Worm (Caenorhabditis elegans): ENCODE measurements around the gene srt-16.

Gene srt-16

DNA sequence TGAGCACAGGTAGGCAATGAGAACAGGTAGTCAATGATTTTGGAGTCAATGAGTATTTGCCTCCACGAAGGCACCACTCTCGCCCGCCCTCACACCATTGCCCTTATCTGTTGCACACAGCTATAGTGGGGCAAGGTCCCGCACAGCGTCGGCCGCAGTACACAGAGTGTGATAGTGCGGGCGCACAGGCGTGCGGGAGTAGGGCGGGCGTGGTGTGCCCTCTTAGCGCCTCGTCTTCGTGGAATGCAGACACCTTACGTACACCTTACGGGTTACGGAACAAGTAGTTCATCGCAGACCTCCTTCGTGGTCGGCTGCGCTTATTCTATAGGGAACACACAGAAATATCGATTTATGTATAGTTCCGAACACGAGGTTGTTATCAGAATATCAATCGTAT is 46.4 kb downstream of the srt-16 start:
- TF ChIP-seq W03F9.2 (tag; optimal IDR thresholded peaks at IDR 0.05) (no peak), him-1 (tag; optimal IDR thresholded peaks at IDR 0.05) (no peak), dao-5 (tag; optimal IDR thresholded peaks at IDR 0.05) (no peak)

DNA sequence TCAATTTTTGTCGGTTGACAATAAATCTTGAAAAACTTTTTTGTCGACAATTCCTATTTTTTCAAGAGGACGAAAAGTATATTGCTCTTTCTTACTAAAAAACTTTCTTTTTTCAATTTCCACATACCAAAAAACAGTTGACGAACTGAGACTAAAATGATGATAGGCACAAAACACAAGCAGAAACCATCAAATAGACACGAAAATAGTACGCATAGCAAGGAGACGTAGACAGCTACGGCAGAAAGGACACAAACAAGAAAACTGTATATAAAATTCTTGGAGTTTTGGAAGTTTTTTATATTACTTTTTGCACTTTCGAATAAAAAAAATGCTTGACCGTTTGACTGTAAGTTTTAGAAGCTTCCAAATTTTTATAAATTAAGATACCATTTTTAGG is 50.1 kb downstream of the srt-16 start, which contains the start of gene K12D9.1:
K12D9.1 (plus strand) TSS at position 301 of the 400 bp plus-strand sequence.
- TF ChIP-seq dao-5 (tag; optimal IDR thresholded peaks at IDR 0.05) (no peak), W03F9.2 (tag; optimal IDR thresholded peaks at IDR 0.05) (no peak)

Data from whole organism, L4/young adult.